Fruit fly (Drosophila melanogaster) whole organism, prepupa: ENCODE measurements around the gene Socs36E.

ENCODE experiments used
- CG10631 ChIP-seq: fragments of 200-800 bp; sonication (Bioruptor generic); optimal IDR thresholded peaks from 2 replicates; lab custom pipeline; 2016; ENCODE audit warnings: missing biosample characterization, missing genetic modification characterization
- CG10669 ChIP-seq: fragments of 200-800 bp; sonication (Bioruptor generic); optimal IDR thresholded peaks from 3 replicates; lab custom pipeline; 2018; ENCODE audit warnings: missing biosample characterization, mild to moderate bottlenecking, missing genetic modification characterization, moderate library complexity
- CG11294 ChIP-seq: fragments of 200-800 bp; sonication (Bioruptor generic); IDR thresholded peaks from 2 replicates; pipeline ENCODE4 v1.3.6; 2022; ENCODE audit warnings: missing biosample characterization, missing genetic modification characterization
- CG11762 ChIP-seq: fragments of 200-800 bp; sonication (Bioruptor generic); optimal IDR thresholded peaks from 3 replicates; lab custom pipeline; 2016; ENCODE audit warnings: missing biosample characterization, missing genetic modification characterization; ENCODE audit not compliant: insufficient read depth
- CG15336 ChIP-seq: fragments of 200-800 bp; sonication (Bioruptor generic); IDR thresholded peaks from 2 replicates; pipeline ENCODE4 v1.3.6; 2022; ENCODE audit warnings: missing biosample characterization, missing genetic modification characterization
- CG1621 ChIP-seq: fragments of 200-800 bp; sonication (Bioruptor generic); optimal IDR thresholded peaks from 3 replicates; lab custom pipeline; 2018; ENCODE audit warnings: missing biosample characterization, mild to moderate bottlenecking, missing genetic modification characterization
- CG16779 ChIP-seq: fragments of 200-800 bp; sonication (Bioruptor generic); optimal IDR thresholded peaks from 3 replicates; lab custom pipeline; 2017; ENCODE audit warnings: missing biosample characterization, mild to moderate bottlenecking, missing genetic modification characterization
- CG3032 ChIP-seq: fragments of 200-800 bp; optimal IDR thresholded peaks from 2 replicates; lab custom pipeline; 2019; ENCODE audit warnings: missing biosample characterization, mild to moderate bottlenecking, missing genetic modification characterization, moderate library complexity
- CG31627 ChIP-seq: fragments of 200-800 bp; sonication (Bioruptor generic); optimal IDR thresholded peaks from 3 replicates; lab custom pipeline; 2016; ENCODE audit warnings: missing biosample characterization, missing genetic modification characterization
- CG32006 ChIP-seq: fragments of 200-800 bp; sonication (Bioruptor generic); optimal IDR thresholded peaks from 3 replicates; lab custom pipeline; 2017; ENCODE audit warnings: missing biosample characterization, mild to moderate bottlenecking, missing genetic modification characterization
- CG34406 ChIP-seq: fragments of 200-800 bp; sonication (Bioruptor generic); optimal IDR thresholded peaks from 3 replicates; lab custom pipeline; 2016; ENCODE audit warnings: missing biosample characterization, missing genetic modification characterization
- CG3919 ChIP-seq: fragments of 200-800 bp; sonication (Bioruptor generic); optimal IDR thresholded peaks from 3 replicates; lab custom pipeline; 2016; ENCODE audit warnings: missing biosample characterization, missing genetic modification characterization
- CG4318 ChIP-seq: fragments of 200-800 bp; sonication (Bioruptor generic); optimal IDR thresholded peaks from 3 replicates; lab custom pipeline; 2017; ENCODE audit warnings: missing biosample characterization, mild to moderate bottlenecking, missing genetic modification characterization
- CG6163 ChIP-seq: fragments of 200-800 bp; sonication (Bioruptor generic); IDR thresholded peaks from 3 replicates; pipeline ENCODE4 v1.3.6; 2022; ENCODE audit warnings: missing biosample characterization, missing genetic modification characterization
- CG6276 ChIP-seq: fragments of 200-800 bp; sonication (Bioruptor generic); optimal IDR thresholded peaks from 2 replicates; lab custom pipeline; 2017; ENCODE audit warnings: missing biosample characterization, mild to moderate bottlenecking, missing genetic modification characterization
- CG6808 ChIP-seq: fragments of 200-800 bp; sonication (Bioruptor generic); optimal IDR thresholded peaks from 3 replicates; lab custom pipeline; 2017; ENCODE audit warnings: missing biosample characterization, missing genetic modification characterization, mild to moderate bottlenecking, moderate library complexity, missing genetic modification reagents
- CG6854 ChIP-seq: fragments of 200-800 bp; sonication (Bioruptor generic); optimal IDR thresholded peaks from 2 replicates; lab custom pipeline; 2017; ENCODE audit warnings: missing biosample characterization, mild to moderate bottlenecking, missing genetic modification characterization
- CG7368 ChIP-seq: fragments of 200-800 bp; sonication (Bioruptor generic); optimal IDR thresholded peaks from 3 replicates; lab custom pipeline; 2016; ENCODE audit warnings: missing biosample characterization, missing genetic modification characterization
- CG8119 ChIP-seq: fragments of 200-800 bp; sonication (Bioruptor generic); IDR thresholded peaks from 3 replicates; pipeline ENCODE4 v1.3.6; 2022; ENCODE audit warnings: missing biosample characterization, missing genetic modification characterization
- CG8319 ChIP-seq: fragments of 200-800 bp; sonication (Bioruptor generic); optimal IDR thresholded peaks from 3 replicates; lab custom pipeline; 2016; ENCODE audit warnings: missing biosample characterization, missing genetic modification characterization
- CG8632 ChIP-seq: fragments of 200-800 bp; sonication (Bioruptor generic); optimal IDR thresholded peaks from 3 replicates; lab custom pipeline; 2016; ENCODE audit warnings: missing biosample characterization, missing genetic modification characterization
- Eip75B ChIP-seq: fragments of 200-800 bp; sonication (Bioruptor generic); optimal IDR thresholded peaks from 3 replicates; lab custom pipeline; 2016; ENCODE audit warnings: missing biosample characterization, missing genetic modification characterization
- Eip78C ChIP-seq: fragments of 200-800 bp; sonication (Bioruptor generic); peaks from one replicate; lab custom pipeline; 2016; ENCODE audit warnings: missing biosample characterization, missing genetic modification characterization
- Ets96B ChIP-seq: fragments of 200-800 bp; optimal IDR thresholded peaks from 2 replicates; lab custom pipeline; 2019; ENCODE audit warnings: missing biosample characterization, mild to moderate bottlenecking, missing genetic modification characterization, moderate library complexity
- Gug ChIP-seq: fragments of 200-800 bp; sonication (Bioruptor generic); IDR thresholded peaks from 2 replicates; pipeline ENCODE4 v1.3.6; 2022; ENCODE audit warnings: missing biosample characterization, missing genetic modification characterization
- Hr38 ChIP-seq: sonication (Bioruptor generic); optimal IDR thresholded peaks from 2 replicates; lab custom pipeline; 2016; ENCODE audit warnings: missing biosample characterization, missing genetic modification characterization
- Hr39 ChIP-seq: fragments of 200-800 bp; sonication (Bioruptor generic); optimal IDR thresholded peaks from 2 replicates; lab custom pipeline; 2016; ENCODE audit warnings: missing biosample characterization, missing genetic modification characterization
- Hr4 ChIP-seq: fragments of 200-800 bp; sonication (Bioruptor generic); optimal IDR thresholded peaks from 3 replicates; lab custom pipeline; 2016; ENCODE audit warnings: missing biosample characterization, missing genetic modification characterization
- Lpt ChIP-seq: fragments of 200-800 bp; sonication (Bioruptor generic); optimal IDR thresholded peaks from 3 replicates; lab custom pipeline; 2016; ENCODE audit warnings: missing biosample characterization, missing genetic modification characterization
- OdsH ChIP-seq: fragments of 200-800 bp; sonication (Bioruptor generic); optimal IDR thresholded peaks from 3 replicates; lab custom pipeline; 2016; ENCODE audit warnings: missing biosample characterization, missing genetic modification characterization
- Sox102F ChIP-seq: fragments of 200-800 bp; sonication (Bioruptor generic); optimal IDR thresholded peaks from 2 replicates; lab custom pipeline; 2016; ENCODE audit warnings: missing biosample characterization, mild to moderate bottlenecking, missing genetic modification characterization
- Sox14 ChIP-seq: fragments of 200-800 bp; sonication (Bioruptor generic); optimal IDR thresholded peaks from 3 replicates; lab custom pipeline; 2016; ENCODE audit warnings: missing biosample characterization, missing genetic modification characterization
- Sox15 ChIP-seq: fragments of 200-800 bp; sonication (Bioruptor generic); optimal IDR thresholded peaks from 3 replicates; lab custom pipeline; 2016; ENCODE audit warnings: missing biosample characterization, missing genetic modification characterization
- achi ChIP-seq: fragments of 200-800 bp; sonication (Bioruptor generic); optimal IDR thresholded peaks from 3 replicates; lab custom pipeline; 2016; ENCODE audit warnings: missing biosample characterization, missing genetic modification characterization
- acj6 ChIP-seq: fragments of 200-800 bp; sonication (Bioruptor generic); optimal IDR thresholded peaks from 3 replicates; lab custom pipeline; 2016; ENCODE audit warnings: missing biosample characterization, missing genetic modification characterization
- cyc ChIP-seq: fragments of 200-800 bp; sonication (Bioruptor generic); optimal IDR thresholded peaks from 3 replicates; lab custom pipeline; 2016; ENCODE audit warnings: missing biosample characterization, missing genetic modification characterization
- dac ChIP-seq: fragments of 200-800 bp; sonication (Bioruptor generic); optimal IDR thresholded peaks from 2 replicates; lab custom pipeline; 2017; ENCODE audit warnings: missing biosample characterization, mild to moderate bottlenecking, missing genetic modification characterization
- dsx ChIP-seq: fragments of 200-800 bp; optimal IDR thresholded peaks from 3 replicates; lab custom pipeline; 2019; ENCODE audit warnings: missing biosample characterization, mild to moderate bottlenecking, missing genetic modification characterization, moderate library complexity; ENCODE audit not compliant: poor library complexity, severe bottlenecking
- eg ChIP-seq: fragments of 200-800 bp; sonication (Bioruptor generic); IDR thresholded peaks from 3 replicates; pipeline ENCODE4 v1.3.6; 2022; ENCODE audit warnings: missing biosample characterization, missing genetic modification characterization
- fd59A ChIP-seq: fragments of 200-800 bp; sonication (Bioruptor generic); optimal IDR thresholded peaks from 2 replicates; lab custom pipeline; 2017; ENCODE audit warnings: missing biosample characterization, mild to moderate bottlenecking, missing genetic modification characterization, missing genetic modification reagents
- fd85E ChIP-seq: fragments of 200-800 bp; sonication (Bioruptor generic); optimal IDR thresholded peaks from 3 replicates; lab custom pipeline; 2016; ENCODE audit warnings: missing biosample characterization, missing genetic modification characterization
- net ChIP-seq: fragments of 200-800 bp; sonication (Bioruptor generic); optimal IDR thresholded peaks from 3 replicates; lab custom pipeline; 2016; ENCODE audit warnings: missing biosample characterization, missing genetic modification characterization
- pdm3 ChIP-seq: fragments of 200-800 bp; sonication (Bioruptor generic); optimal IDR thresholded peaks from 3 replicates; lab custom pipeline; 2016; ENCODE audit warnings: missing biosample characterization, missing genetic modification characterization
- svp ChIP-seq: fragments of 200-800 bp; sonication (Bioruptor generic); peaks from one replicate; lab custom pipeline; 2016; ENCODE audit warnings: missing biosample characterization, missing genetic modification characterization
- vri ChIP-seq: fragments of 200-800 bp; sonication (Bioruptor generic); optimal IDR thresholded peaks from 3 replicates; lab custom pipeline; 2016; ENCODE audit warnings: missing biosample characterization, mild to moderate bottlenecking, missing genetic modification characterization

Socs36E gene

dm6 chr2L:18134615-18135014, 17.6 kb downstream of the Socs36E start:
- TF ChIP-seq svp (GFP tag; lab: Kevin White, UChicago) (peak; percentile 87), vri (GFP tag; lab: Kevin White, UChicago) (peak; percentile 40), Eip78C (peak; percentile 29), CG34406 (no peak)

dm6 chr2L:18125649-18126048, 26.6 kb downstream of the Socs36E start, which contains the start of gene Grl36b:
Gene Grl36b, minus strand, starts transcription at chr2L:18125749.
- TF ChIP-seq svp (GFP tag; lab: Kevin White, UChicago): no peak
- no peak for TF ChIP-seq cyc (GFP tag; lab: Kevin White, UChicago)
- TF ChIP-seq Eip78C: no peak
- no peak for TF ChIP-seq CG4318 (GFP tag; lab: Kevin White, UChicago)
- no peak for TF ChIP-seq CG8119 (GFP tag; lab: Robert Waterston, UW)
- no peak for TF ChIP-seq fd59A
- no peak for TF ChIP-seq CG10631 (GFP tag; lab: Kevin White, UChicago)
- no peak for TF ChIP-seq CG8632 (GFP tag; lab: Kevin White, UChicago)
- no peak for TF ChIP-seq dsx (GFP tag; lab: Kevin White, UChicago)
- TF ChIP-seq Hr39 (GFP tag; lab: Kevin White, UChicago): no peak
- no peak for TF ChIP-seq achi (GFP tag; lab: Kevin White, UChicago)
- no peak for TF ChIP-seq CG6808 (GFP tag; lab: Kevin White, UChicago)
- TF ChIP-seq CG3032 (tag; lab: Kevin White, UChicago): no peak
- no peak for TF ChIP-seq Ets96B (tag; lab: Kevin White, UChicago)
- TF ChIP-seq CG3919 (GFP tag; lab: Kevin White, UChicago): no peak

dm6 chr2L:18122920-18123319, 29.3 kb downstream of the Socs36E start:
- TF ChIP-seq CG6276 (GFP tag; lab: Kevin White, UChicago) (no peak), svp (GFP tag; lab: Kevin White, UChicago) (peak; percentile 84)
- TF ChIP-seq, all 60 proteins: peak for 1

- TF ChIP-seq achi (GFP tag; lab: Kevin White, UChicago) (peak; percentile 69), Sox14 (GFP tag; lab: Kevin White, UChicago) (no peak), Lpt (GFP tag; lab: Kevin White, UChicago) (peak; percentile 52), CG11294 (GFP tag; lab: Robert Waterston, UW) (peak; percentile 54; the same call in 1 of the 2 replicates), eg (GFP tag; lab: Robert Waterston, UW) (peak; percentile 46; the same call in 1 of the 3 replicates), CG8319 (GFP tag; lab: Kevin White, UChicago) (no peak), CG8632 (GFP tag; lab: Kevin White, UChicago) (peak; percentile 34), CG15336 (peak; percentile 81), fd59A (peak; percentile 58), CG6854 (no peak), dac (peak; percentile 28), acj6 (GFP tag; lab: Kevin White, UChicago) (peak; percentile 63), Hr39 (GFP tag; lab: Kevin White, UChicago) (no peak), pdm3 (GFP tag; lab: Kevin White, UChicago) (no peak), CG8119 (GFP tag; lab: Robert Waterston, UW) (peak; percentile 80), fd85E (GFP tag; lab: Kevin White, UChicago) (no peak), vri (GFP tag; lab: Kevin White, UChicago) (no peak), CG6163 (GFP tag; lab: Robert Waterston, UW) (peak; percentile 51; the same call in 1 of the 3 replicates), cyc (GFP tag; lab: Kevin White, UChicago) (peak; percentile 21), CG16779 (peak; percentile 55), OdsH (GFP tag; lab: Kevin White, UChicago) (peak; percentile 75), net (GFP tag; lab: Kevin White, UChicago) (peak; percentile 50), CG11762 (peak; percentile 40), CG31627 (GFP tag; lab: Kevin White, UChicago) (peak; percentile 11), CG6276 (GFP tag; lab: Kevin White, UChicago) (peak; percentile 74), CG1621 (tag; lab: Kevin White, UChicago) (peak; percentile 62), CG10631 (GFP tag; lab: Kevin White, UChicago) (peak; percentile 47), Eip75B (GFP tag; lab: Kevin White, UChicago) (no peak), CG32006 (GFP tag; lab: Kevin White, UChicago) (peak; percentile 42), Ets96B (tag; lab: Kevin White, UChicago) (peak; percentile 79), CG4318 (GFP tag; lab: Kevin White, UChicago) (peak; percentile 24), Sox102F (GFP tag; lab: Kevin White, UChicago) (peak; percentile 12), Gug (peak; percentile 52), CG7368 (GFP tag; lab: Kevin White, UChicago) (no peak), CG10669 (GFP tag; lab: Kevin White, UChicago) (peak; percentile 57), Hr38 (GFP tag; lab: Kevin White, UChicago) (no peak), Hr4 (GFP tag; lab: Kevin White, UChicago) (peak; percentile 32), Sox15 (GFP tag; lab: Kevin White, UChicago) (peak; percentile 21)
Observed at dm6 chr2L:18122231-18122551, 30.0 kb downstream of the Socs36E start.
